Worm (Caenorhabditis elegans) whole organism, L4 larva: Measurements from ENCODE around the gene xbx-5.

Experiments
- ceh-82 ChIP-seq: sonication (generic microtip); optimal IDR thresholded peaks from 2 replicates; lab custom pipeline; 2017; ENCODE audit warnings: missing biosample characterization, missing genetic modification characterization
- egl-27 ChIP-seq: sonication (generic microtip); optimal IDR thresholded peaks from 3 replicates; lab custom pipeline; 2017; ENCODE audit warnings: missing biosample characterization, missing genetic modification reagents, missing genetic modification characterization
- fkh-10 ChIP-seq: fragments of 150-350 bp; optimal IDR thresholded peaks from 2 replicates; lab custom pipeline; 2014; ENCODE audit warnings: missing biosample characterization, missing genetic modification reagents, missing genetic modification characterization
- jun-1 ChIP-seq: fragments of 150-350 bp; optimal IDR thresholded peaks from 2 replicates; lab custom pipeline; 2014; ENCODE audit warnings: missing biosample characterization, missing genetic modification reagents, missing genetic modification characterization
- lin-13 ChIP-seq: fragments of 150-350 bp; optimal IDR thresholded peaks from 2 replicates; lab custom pipeline; 2014; ENCODE audit warnings: missing biosample characterization, missing genetic modification reagents, missing genetic modification characterization
- mxl-2 ChIP-seq: fragments of 200-800 bp; sonication (Bioruptor generic); conservative IDR thresholded peaks from 2 replicates; pipeline ENCODE4 v1.3.6; 2022; ENCODE audit warnings: missing genetic modification reagents, missing genetic modification characterization, missing compliant biosample characterization
- nhr-77 ChIP-seq: fragments of 150-350 bp; optimal IDR thresholded peaks from 2 replicates; lab custom pipeline; 2014; ENCODE audit warnings: missing biosample characterization, missing genetic modification characterization
- pha-4 ChIP-seq, 2 experiments: fragments of 150-350 bp in 1 of 2; fragments of 200-800 bp in 1 of 2; sonication (Bioruptor generic) in 1 of 2; IDR thresholded peaks in 1 of 2; optimal IDR thresholded peaks in 1 of 2; 2 replicates each; pipeline versions ENCODE4 v1.3.6 to Lab custom; 2014 to 2022; ENCODE audit warnings: missing genetic modification characterization in 2 of 2, missing genetic modification reagents in 2 of 2, missing biosample characterization in 1 of 2, missing compliant biosample characterization in 1 of 2
- skn-1 ChIP-seq: fragments of 150-350 bp; optimal IDR thresholded peaks from 2 replicates; lab custom pipeline; 2014; ENCODE audit warnings: missing biosample characterization, missing genetic modification characterization
- snpc-4 ChIP-seq: fragments of 150-350 bp; optimal IDR thresholded peaks from 2 replicates; lab custom pipeline; 2014; ENCODE audit warnings: missing biosample characterization, missing genetic modification characterization

ce11 chrIII:3790855-3791254 lies 13.4 kb downstream of the xbx-5 start:
- TF ChIP-seq snpc-4 (no peak), ceh-82 (no peak), lin-13 (no peak), nhr-77 (no peak), pha-4 (GFP tag; IDR thresholded peaks at IDR 0.05; lab: Robert Waterston, UW) (no peak), pha-4 (tag; optimal IDR thresholded peaks at IDR 0.05; lab: Kevin White, UChicago) (no peak), fkh-10 (no peak), egl-27 (no peak), skn-1 (tag; lab: Kevin White, UChicago) (no peak), mxl-2 (GFP tag; lab: Robert Waterston, UW) (no peak), jun-1 (tag; lab: Kevin White, UChicago) (no peak)
